Fruit fly (Drosophila melanogaster): ENCODE measurements around the gene CG10654.

The CG10654 gene

DNA sequence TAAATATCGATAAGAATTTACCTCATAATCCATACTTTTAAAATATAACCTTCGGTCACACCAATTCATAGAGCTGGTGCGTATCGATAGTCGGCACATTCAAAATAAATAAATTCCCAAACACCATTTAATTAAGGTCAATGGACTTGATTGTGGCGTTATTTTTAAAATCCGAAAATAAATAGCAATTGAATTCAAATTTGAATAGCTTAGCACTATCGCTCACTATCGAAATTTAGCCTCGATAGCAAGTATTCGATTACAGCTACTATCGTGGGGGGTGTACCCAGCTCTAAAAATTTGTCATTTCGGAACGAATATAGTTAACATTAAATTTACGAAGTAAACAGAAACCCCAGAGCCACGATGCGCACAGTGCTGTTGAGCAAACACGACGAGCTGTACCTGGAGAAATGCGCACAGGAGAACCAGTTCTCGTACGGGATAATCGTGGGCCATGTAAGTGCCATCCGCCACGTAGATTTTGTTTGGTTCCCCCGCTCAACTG is 36.1 kb downstream of the CG10654 start, which contains the start of gene CG10616 (continued):
- TF ChIP-seq CG13424 (tag; optimal IDR thresholded peaks at IDR 0.05) (no peak), peb (GFP tag; IDR thresholded peaks at IDR 0.05) (no peak), CG12104 (GFP tag; optimal IDR thresholded peaks at IDR 0.05) (no peak), CG2712 (tag; optimal IDR thresholded peaks at IDR 0.05) (peak; percentile 37), insv (GFP tag; optimal IDR thresholded peaks at IDR 0.05) (peak in 1 of 2 experiments; percentile 15), CG4328 (GFP tag; optimal IDR thresholded peaks at IDR 0.05) (no peak), Camta (GFP tag; optimal IDR thresholded peaks at IDR 0.05) (no peak), Dref (GFP tag; IDR thresholded peaks at IDR 0.05) (peak; percentile 77), Aef1 (GFP tag; IDR thresholded peaks at IDR 0.05) (no peak), CG9932 (GFP tag; IDR thresholded peaks at IDR 0.05) (no peak; the same call in 1 of the 2 replicates), otp (GFP tag; IDR thresholded peaks at IDR 0.05) (no peak), CG3726 (GFP tag; IDR thresholded peaks at IDR 0.05) (no peak), odd (GFP tag; optimal IDR thresholded peaks at IDR 0.05) (no peak), CG16779 (GFP tag; IDR thresholded peaks at IDR 0.05) (no peak), CG8765 (GFP tag; IDR thresholded peaks at IDR 0.05) (no peak), CG2116 (GFP tag; optimal IDR thresholded peaks at IDR 0.05) (peak; percentile 71), Atf6 (GFP tag; IDR thresholded peaks at IDR 0.05) (no peak), pfk (GFP tag; optimal IDR thresholded peaks at IDR 0.05) (no peak), CG3281 (GFP tag; optimal IDR thresholded peaks at IDR 0.05) (no peak), Antp (GFP tag; optimal IDR thresholded peaks at IDR 0.05) (no peak), lab (GFP tag; optimal IDR thresholded peaks at IDR 0.05) (no peak), CG4854 (GFP tag; optimal IDR thresholded peaks at IDR 0.05) (no peak), CG11560 (tag; IDR thresholded peaks at IDR 0.05) (peak; percentile 96), CkIIα-i1 (GFP tag; IDR thresholded peaks at IDR 0.05) (no peak), Dip3 (GFP tag; optimal IDR thresholded peaks at IDR 0.05) (no peak), lbe (GFP tag; optimal IDR thresholded peaks at IDR 0.05) (no peak), CG1792 (GFP tag; optimal IDR thresholded peaks at IDR 0.05) (no peak), cas (GFP tag; IDR thresholded peaks at IDR 0.05) (no peak), CG10209 (GFP tag; optimal IDR thresholded peaks at IDR 0.05) (no peak), p53 (GFP tag; optimal IDR thresholded peaks at IDR 0.05) (no peak), pho (GFP tag; optimal IDR thresholded peaks at IDR 0.05) (no peak), Usf (GFP tag; optimal IDR thresholded peaks at IDR 0.05) (no peak), dan (GFP tag; IDR thresholded peaks at IDR 0.05) (no peak), gro (GFP tag; optimal IDR thresholded peaks at IDR 0.05) (no peak), CG11696 (GFP tag; IDR thresholded peaks at IDR 0.05) (no peak), so (GFP tag; IDR thresholded peaks at IDR 0.05) (no peak), CG7928 (GFP tag; optimal IDR thresholded peaks at IDR 0.05) (no peak), CG32767 (GFP tag; IDR thresholded peaks at IDR 0.05) (no peak), Ssrp (tag; optimal IDR thresholded peaks at IDR 0.05) (no peak), CG7271 (tag; optimal IDR thresholded peaks at IDR 0.05) (no peak), dpn (GFP tag; optimal IDR thresholded peaks at IDR 0.05) (peak in 1 of 2 experiments; percentile 18), CG11723 (GFP tag; optimal IDR thresholded peaks at IDR 0.05) (no peak), Vsx1 (GFP tag; optimal IDR thresholded peaks at IDR 0.05) (no peak), CG14860 (GFP tag; IDR thresholded peaks at IDR 0.05; ENCODE audit: partially characterized antibody) (peak; percentile 87), Ravus (GFP tag; IDR thresholded peaks at IDR 0.05) (no peak), pzg (GFP tag; optimal IDR thresholded peaks at IDR 0.05) (peak; percentile 73), CG12659 (GFP tag; optimal IDR thresholded peaks at IDR 0.05) (peak; percentile 22), CG7963 (GFP tag; IDR thresholded peaks at IDR 0.05; ENCODE audit: partially characterized antibody) (peak; percentile 86), CG32772 (GFP tag; IDR thresholded peaks at IDR 0.05) (no peak), wek (GFP tag; optimal IDR thresholded peaks at IDR 0.05) (no peak), Bteb2 (GFP tag; optimal IDR thresholded peaks at IDR 0.05) (no peak), slbo (GFP tag; IDR thresholded peaks at IDR 0.05) (no peak; the same call in 1 of the 2 replicates)
